Fruit fly (Drosophila melanogaster): Measurements from ENCODE around the gene CG14182.

CG14182 gene

dm6 chr3L:19955699-19956098 lies 23.9 kb downstream of the CG14182 start, which contains the start of gene CG42263:
CG42263 (minus strand) TSS chr3L:19955799.
- TF ChIP-seq toe (GFP tag; optimal IDR thresholded peaks at IDR 0.05): no peak
- no peak for TF ChIP-seq CG7101 (tag; optimal IDR thresholded peaks at IDR 0.05)
- TF ChIP-seq CG7045 (GFP tag; optimal IDR thresholded peaks at IDR 0.05): no peak

- no peak for TF ChIP-seq cic (GFP tag; optimal IDR thresholded peaks at IDR 0.05)
- TF ChIP-seq CG1620 (GFP tag; optimal IDR thresholded peaks at IDR 0.05): no peak
- TF ChIP-seq CG14711 (tag; optimal IDR thresholded peaks at IDR 0.05): no peak
- no peak for TF ChIP-seq CG7101 (tag; optimal IDR thresholded peaks at IDR 0.05)
- no peak for TF ChIP-seq Mnt (GFP tag; optimal IDR thresholded peaks at IDR 0.05)
- no peak for TF ChIP-seq Clk (GFP tag; optimal IDR thresholded peaks at IDR 0.05)
- no peak for TF ChIP-seq bab1 (GFP tag; optimal IDR thresholded peaks at IDR 0.05)
- TF ChIP-seq CG12768 (GFP tag; optimal IDR thresholded peaks at IDR 0.05): no peak
- TF ChIP-seq CG11617 (GFP tag; optimal IDR thresholded peaks at IDR 0.05): no peak
- no peak for TF ChIP-seq CG7045 (GFP tag; optimal IDR thresholded peaks at IDR 0.05)
- no peak for TF ChIP-seq toe (GFP tag; optimal IDR thresholded peaks at IDR 0.05)
- no peak for TF ChIP-seq tj (GFP tag; optimal IDR thresholded peaks at IDR 0.05)
- TF ChIP-seq Crg-1 (GFP tag; optimal IDR thresholded peaks at IDR 0.05): no peak
- TF ChIP-seq cnc (optimal IDR thresholded peaks at IDR 0.05): no peak
- TF ChIP-seq pad (GFP tag; optimal IDR thresholded peaks at IDR 0.05): no peak
- TF ChIP-seq CG33017 (tag; optimal IDR thresholded peaks at IDR 0.05): no peak
- no peak for TF ChIP-seq ovo (GFP tag; optimal IDR thresholded peaks at IDR 0.05)
- no peak for TF ChIP-seq Hr96 (GFP tag; optimal IDR thresholded peaks at IDR 0.05)
- TF ChIP-seq kay (GFP tag; ENCODE audit: borderline replicate concordance): no peak
- TF ChIP-seq CG5204 (GFP tag; optimal IDR thresholded peaks at IDR 0.05): no peak
Measured at dm6 chr3L:19954426-19954825, 25.2 kb downstream of the CG14182 start, which contains the start of gene CG42654. CG42654 (minus strand) TSS chr3L:19954526.

dm6 chr3L:19953612-19954011 lies 26.0 kb downstream of the CG14182 start, which contains the start of gene CG42655:
CG42655 (minus strand) TSS chr3L:19953712.
- TF ChIP-seq Crg-1 (GFP tag; optimal IDR thresholded peaks at IDR 0.05) (no peak), CG1620 (GFP tag; optimal IDR thresholded peaks at IDR 0.05) (no peak), pad (GFP tag; optimal IDR thresholded peaks at IDR 0.05) (no peak), kay (GFP tag; ENCODE audit: borderline replicate concordance) (no peak), CG7101 (tag; optimal IDR thresholded peaks at IDR 0.05) (no peak), Hr96 (GFP tag; optimal IDR thresholded peaks at IDR 0.05) (no peak), CG11617 (GFP tag; optimal IDR thresholded peaks at IDR 0.05) (no peak), ovo (GFP tag; optimal IDR thresholded peaks at IDR 0.05) (no peak), CG33017 (tag; optimal IDR thresholded peaks at IDR 0.05) (no peak), CG12768 (GFP tag; optimal IDR thresholded peaks at IDR 0.05) (no peak), Mnt (GFP tag; optimal IDR thresholded peaks at IDR 0.05) (no peak), cnc (optimal IDR thresholded peaks at IDR 0.05) (no peak), CG5204 (GFP tag; optimal IDR thresholded peaks at IDR 0.05) (no peak), bab1 (GFP tag; optimal IDR thresholded peaks at IDR 0.05) (no peak), toe (GFP tag; optimal IDR thresholded peaks at IDR 0.05) (no peak), CG14711 (tag; optimal IDR thresholded peaks at IDR 0.05) (no peak), CG7045 (GFP tag; optimal IDR thresholded peaks at IDR 0.05) (no peak)

- no peak for TF ChIP-seq CG5204 (GFP tag; optimal IDR thresholded peaks at IDR 0.05)
- TF ChIP-seq CG11617 (GFP tag; optimal IDR thresholded peaks at IDR 0.05): no peak
- TF ChIP-seq tj (GFP tag; optimal IDR thresholded peaks at IDR 0.05): no peak
- TF ChIP-seq CG14711 (tag; optimal IDR thresholded peaks at IDR 0.05): no peak
- no peak for TF ChIP-seq Mnt (GFP tag; optimal IDR thresholded peaks at IDR 0.05)
- TF ChIP-seq CG7045 (GFP tag; optimal IDR thresholded peaks at IDR 0.05): no peak
- TF ChIP-seq pad (GFP tag; optimal IDR thresholded peaks at IDR 0.05): no peak
- no peak for TF ChIP-seq Crg-1 (GFP tag; optimal IDR thresholded peaks at IDR 0.05)
- TF ChIP-seq CG7101 (tag; optimal IDR thresholded peaks at IDR 0.05): no peak
- no peak for TF ChIP-seq CG33017 (tag; optimal IDR thresholded peaks at IDR 0.05)
- no peak for TF ChIP-seq Clk (GFP tag; optimal IDR thresholded peaks at IDR 0.05)
- no peak for TF ChIP-seq bab1 (GFP tag; optimal IDR thresholded peaks at IDR 0.05)
- no peak for TF ChIP-seq CG1620 (GFP tag; optimal IDR thresholded peaks at IDR 0.05)
- TF ChIP-seq ovo (GFP tag; optimal IDR thresholded peaks at IDR 0.05): no peak
Measured at dm6 chr3L:19952690-19953089, 26.9 kb downstream of the CG14182 start, which contains the start of gene CG33710. CG33710 (minus strand) TSS chr3L:19952790.

dm6 chr3L:19951868-19952267 lies 27.7 kb downstream of the CG14182 start, which contains the start of gene CG34258:
CG34258 (minus strand) TSS chr3L:19951968.
- no peak for TF ChIP-seq toe (GFP tag; optimal IDR thresholded peaks at IDR 0.05)
- no peak for TF ChIP-seq Hr96 (GFP tag; optimal IDR thresholded peaks at IDR 0.05)
- TF ChIP-seq Clk (GFP tag; optimal IDR thresholded peaks at IDR 0.05): no peak
- no peak for TF ChIP-seq Mnt (GFP tag; optimal IDR thresholded peaks at IDR 0.05)
- TF ChIP-seq CG11617 (GFP tag; optimal IDR thresholded peaks at IDR 0.05): no peak
- no peak for TF ChIP-seq ovo (GFP tag; optimal IDR thresholded peaks at IDR 0.05)
- TF ChIP-seq CG5204 (GFP tag; optimal IDR thresholded peaks at IDR 0.05): no peak
- TF ChIP-seq bab1 (GFP tag; optimal IDR thresholded peaks at IDR 0.05): no peak
- TF ChIP-seq tj (GFP tag; optimal IDR thresholded peaks at IDR 0.05): no peak
- TF ChIP-seq kay (GFP tag; ENCODE audit: borderline replicate concordance): no peak
- TF ChIP-seq Crg-1 (GFP tag; optimal IDR thresholded peaks at IDR 0.05): no peak
- no peak for TF ChIP-seq CG14711 (tag; optimal IDR thresholded peaks at IDR 0.05)
- no peak for TF ChIP-seq CG7101 (tag; optimal IDR thresholded peaks at IDR 0.05)

dm6 chr3L:19951035-19951434 lies 28.6 kb downstream of the CG14182 start, which contains the start of gene CG32219:
CG32219 (minus strand) TSS chr3L:19951135.
- TF ChIP-seq CG7045 (GFP tag; optimal IDR thresholded peaks at IDR 0.05): no peak
- TF ChIP-seq Crg-1 (GFP tag; optimal IDR thresholded peaks at IDR 0.05): no peak
- no peak for TF ChIP-seq pad (GFP tag; optimal IDR thresholded peaks at IDR 0.05)
- TF ChIP-seq kay (GFP tag; ENCODE audit: borderline replicate concordance): no peak
